Worm (Caenorhabditis elegans): ENCODE measurements around the gene R04F11.3.

Gene R04F11.3

DNA sequence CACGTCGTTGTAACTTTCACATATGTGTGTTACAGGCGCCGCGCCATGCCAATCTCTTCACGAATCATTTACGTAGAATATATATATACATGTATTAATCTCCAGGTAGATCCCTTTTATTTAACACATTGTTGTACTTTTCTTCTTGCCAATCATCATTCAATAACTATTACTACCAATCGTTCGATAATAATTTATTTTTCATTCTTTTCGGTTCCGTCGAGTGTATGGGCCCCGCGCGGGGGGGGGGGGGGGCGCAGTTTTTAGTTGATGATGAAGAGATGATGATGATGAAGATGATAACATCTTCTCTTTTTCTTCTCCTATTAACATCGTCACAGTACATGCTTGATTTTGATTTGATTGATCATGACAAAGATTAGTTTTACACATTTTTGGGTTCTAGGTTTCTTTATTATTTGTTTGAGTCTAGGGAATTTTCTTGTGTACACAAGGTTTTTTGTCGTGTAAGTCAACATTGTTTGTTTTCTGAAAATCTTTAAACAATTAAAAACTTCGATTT lies 17.7 kb downstream of the R04F11.3 start (continued):
- TF ChIP-seq Y116A8C.19 (tag; optimal IDR thresholded peaks at IDR 0.05; ENCODE audit: borderline replicate concordance) (no peak), hlh-4 (tag; optimal IDR thresholded peaks at IDR 0.05) (no peak), fkh-10 (GFP tag; optimal IDR thresholded peaks at IDR 0.05) (no peak), nhr-71 (tag; optimal IDR thresholded peaks at IDR 0.05) (peak; percentile 15), egl-27 (tag; optimal IDR thresholded peaks at IDR 0.05) (no peak), skn-1 (tag; optimal IDR thresholded peaks at IDR 0.05) (no peak), mep-1 (tag; optimal IDR thresholded peaks at IDR 0.05) (no peak), ztf-4 (tag; optimal IDR thresholded peaks at IDR 0.05) (no peak), lin-15B (tag; optimal IDR thresholded peaks at IDR 0.05) (no peak), nhr-90 (tag; optimal IDR thresholded peaks at IDR 0.05; ENCODE audit: poor library complexity) (no peak), hlh-17 (GFP tag; optimal IDR thresholded peaks at IDR 0.05; ENCODE audit: borderline replicate concordance) (no peak), efl-1 (optimal IDR thresholded peaks at IDR 0.05) (no peak), efl-1 (GFP tag; optimal IDR thresholded peaks at IDR 0.05 in 1 of 2) (peak in 1 of 2 experiments; percentile 36), tlp-1 (tag; optimal IDR thresholded peaks at IDR 0.05) (no peak), mdl-1 (tag; optimal IDR thresholded peaks at IDR 0.05) (no peak), blmp-1 (tag; optimal IDR thresholded peaks at IDR 0.05) (peak; percentile 53), vab-15 (tag; optimal IDR thresholded peaks at IDR 0.05) (no peak), unc-98 (GFP tag; IDR thresholded peaks at IDR 0.05) (no peak), ceh-88 (GFP tag; IDR thresholded peaks at IDR 0.05) (no peak), nhr-28 (tag; optimal IDR thresholded peaks at IDR 0.05) (no peak), lin-14 (GFP tag; optimal IDR thresholded peaks at IDR 0.05) (peak; percentile 35), snpc-4 (tag; optimal IDR thresholded peaks at IDR 0.05) (no peak), fkh-8 (tag; optimal IDR thresholded peaks at IDR 0.05) (no peak), lin-35 (GFP tag; optimal IDR thresholded peaks at IDR 0.05) (no peak), aly-2 (tag; optimal IDR thresholded peaks at IDR 0.05) (no peak), lin-13 (GFP tag; optimal IDR thresholded peaks at IDR 0.05) (no peak), nhr-84 (tag; optimal IDR thresholded peaks at IDR 0.05) (no peak), alr-1 (tag; optimal IDR thresholded peaks at IDR 0.05; ENCODE audit: borderline replicate concordance) (no peak), sptf-1 (tag; optimal IDR thresholded peaks at IDR 0.05) (no peak), ceh-90 (tag; optimal IDR thresholded peaks at IDR 0.05) (no peak), sup-37 (GFP tag; optimal IDR thresholded peaks at IDR 0.05) (no peak), zag-1 (tag; optimal IDR thresholded peaks at IDR 0.05) (no peak), ets-5 (GFP tag; IDR thresholded peaks at IDR 0.05) (no peak), elt-3 (tag; optimal IDR thresholded peaks at IDR 0.05) (peak in 2 of 6 experiments; percentile 6 to 23), unc-86 (tag; optimal IDR thresholded peaks at IDR 0.05) (no peak), unc-62 (GFP tag; optimal IDR thresholded peaks at IDR 0.05) (no peak)

DNA sequence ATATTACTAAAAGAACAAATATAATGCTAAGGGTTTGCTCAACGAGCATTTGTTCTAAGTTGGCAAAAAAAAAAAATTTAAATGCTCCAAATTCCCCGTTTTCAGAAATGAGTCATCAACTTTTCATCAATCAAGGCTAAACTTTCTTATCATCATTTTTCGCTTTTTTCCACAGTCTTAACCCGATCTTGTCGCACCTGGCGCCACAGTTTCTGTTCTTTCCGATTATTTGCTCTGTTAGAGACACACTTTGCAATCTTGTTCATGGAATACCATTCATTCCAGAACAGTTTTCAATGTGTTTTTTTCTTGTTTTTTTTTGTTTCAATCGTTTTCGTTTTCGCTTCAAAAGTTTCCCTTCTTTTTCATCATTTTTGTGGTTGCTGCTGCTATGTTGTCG lies 18.8 kb downstream of the R04F11.3 start:
- TF ChIP-seq blmp-1 (tag; optimal IDR thresholded peaks at IDR 0.05) (peak; percentile 43), efl-1 (optimal IDR thresholded peaks at IDR 0.05) (no peak), efl-1 (GFP tag; optimal IDR thresholded peaks at IDR 0.05 in 1 of 2) (peak in 1 of 2 experiments; percentile 54), elt-2 (tag; optimal IDR thresholded peaks at IDR 0.05) (peak; percentile 27), F16B12.6 (tag; optimal IDR thresholded peaks at IDR 0.05) (no peak), lir-3 (tag; optimal IDR thresholded peaks at IDR 0.05; ENCODE audit: poor library complexity) (no peak), xbp-1 (tag; optimal IDR thresholded peaks at IDR 0.05) (no peak), lin-39 (tag; optimal IDR thresholded peaks at IDR 0.05) (no peak), tlp-1 (tag; optimal IDR thresholded peaks at IDR 0.05) (no peak), hpl-2 (GFP tag; optimal IDR thresholded peaks at IDR 0.05) (no peak)
